Worm (Caenorhabditis elegans): ENCODE data around the gene C10A4.10.

DNA sequence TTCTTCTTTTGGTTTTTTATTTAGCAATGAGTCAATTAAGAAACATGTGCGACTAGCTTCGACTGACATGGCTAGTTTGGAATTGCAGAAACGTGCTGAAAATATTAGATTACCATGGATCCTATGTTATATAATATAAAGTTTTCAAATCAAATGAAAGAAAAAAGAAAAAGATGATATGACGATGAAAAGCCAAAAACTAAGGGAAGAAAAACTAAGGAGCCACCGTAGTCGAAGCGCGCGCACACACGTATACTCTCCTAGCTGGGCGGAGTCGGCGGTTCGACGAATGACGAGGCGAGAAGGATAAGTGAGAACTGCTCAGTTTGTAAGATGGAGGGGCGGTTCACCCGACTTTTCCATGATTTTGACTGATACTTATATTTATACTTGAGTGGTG, 26.1 kb downstream of the C10A4.10 start, which contains the start of gene mnm-2:
- TF ChIP-seq ztf-4 (tag; optimal IDR thresholded peaks at IDR 0.05) (no peak), ZK546.5 (tag; optimal IDR thresholded peaks at IDR 0.05) (no peak), lsy-2 (tag; optimal IDR thresholded peaks at IDR 0.05) (no peak), nhr-11 (tag; optimal IDR thresholded peaks at IDR 0.05) (no peak), nhr-129 (tag; optimal IDR thresholded peaks at IDR 0.05) (no peak), snpc-4 (tag; optimal IDR thresholded peaks at IDR 0.05) (no peak), ztf-11 (tag; optimal IDR thresholded peaks at IDR 0.05) (no peak), R02D3.7 (tag; optimal IDR thresholded peaks at IDR 0.05) (no peak)

Data from whole organism, L2 larva.